Worm (Caenorhabditis elegans): ENCODE results near the gene fzo-1.

The fzo-1 gene

DNA sequence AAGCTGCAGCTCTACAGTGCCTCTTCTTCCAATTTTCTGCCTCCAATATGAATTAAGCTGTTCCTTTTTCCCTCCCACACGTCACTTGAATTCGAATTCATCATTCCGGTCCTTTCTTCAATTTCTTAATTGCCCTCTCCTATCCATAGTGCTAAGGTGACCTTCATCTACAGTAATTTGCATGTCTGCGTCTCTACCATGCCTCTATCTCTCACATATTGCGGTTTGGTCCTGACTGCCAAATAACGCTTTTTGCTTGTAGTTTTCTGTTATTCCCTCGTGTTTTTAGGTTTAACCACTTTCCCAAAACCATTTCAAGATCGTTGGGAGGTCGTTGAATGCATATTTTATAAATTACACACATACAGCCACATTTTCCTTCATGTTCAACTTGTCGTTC, 44.7 kb upstream of the fzo-1 start:
- TF ChIP-seq nhr-85 (tag) (peak; percentile 86), snu-23 (GFP tag; optimal IDR thresholded peaks at IDR 0.05) (peak; percentile 32), C04F5.9 (tag; optimal IDR thresholded peaks at IDR 0.05) (no peak), efl-1 (optimal IDR thresholded peaks at IDR 0.05) (peak in 1 of 2 experiments; percentile 2), efl-1 (GFP tag; optimal IDR thresholded peaks at IDR 0.05 in 1 of 2) (peak in 1 of 2 experiments; percentile 33), ceh-82 (tag; optimal IDR thresholded peaks at IDR 0.05) (no peak), mep-1 (tag; optimal IDR thresholded peaks at IDR 0.05) (peak; percentile 51), hlh-4 (tag; optimal IDR thresholded peaks at IDR 0.05) (no peak), sptf-1 (tag; optimal IDR thresholded peaks at IDR 0.05) (no peak), lin-39 (tag; optimal IDR thresholded peaks at IDR 0.05) (no peak), xbp-1 (tag; optimal IDR thresholded peaks at IDR 0.05) (no peak), sox-4 (tag; optimal IDR thresholded peaks at IDR 0.05) (no peak), nhr-71 (tag; optimal IDR thresholded peaks at IDR 0.05) (peak; percentile 8), mdl-1 (tag; optimal IDR thresholded peaks at IDR 0.05) (no peak), nhr-28 (tag; optimal IDR thresholded peaks at IDR 0.05) (no peak), elt-2 (tag; optimal IDR thresholded peaks at IDR 0.05) (no peak), rnt-1 (tag; optimal IDR thresholded peaks at IDR 0.05) (peak; percentile 21), vab-15 (tag; optimal IDR thresholded peaks at IDR 0.05) (peak; percentile 19), ztf-4 (tag; optimal IDR thresholded peaks at IDR 0.05) (no peak), fkh-4 (tag; optimal IDR thresholded peaks at IDR 0.05; ENCODE audit: borderline replicate concordance) (no peak), nhr-19 (GFP tag; conservative IDR thresholded peaks at IDR 0.05) (0 out of 2 replicates have a peak, but pooled peaks have one; percentile 5), egl-27 (tag; optimal IDR thresholded peaks at IDR 0.05) (no peak), tbx-2 (tag; optimal IDR thresholded peaks at IDR 0.05) (no peak), tlp-1 (tag; optimal IDR thresholded peaks at IDR 0.05) (no peak), pax-3 (tag; optimal IDR thresholded peaks at IDR 0.05) (no peak), efl-3 (GFP tag; optimal IDR thresholded peaks at IDR 0.05) (no peak), Y116A8C.19 (tag; optimal IDR thresholded peaks at IDR 0.05; ENCODE audit: borderline replicate concordance) (no peak), ceh-90 (tag; optimal IDR thresholded peaks at IDR 0.05) (no peak), unc-62 (GFP tag; optimal IDR thresholded peaks at IDR 0.05) (no peak), blmp-1 (tag; optimal IDR thresholded peaks at IDR 0.05) (peak; percentile 63), F16B12.6 (tag; optimal IDR thresholded peaks at IDR 0.05) (no peak), ceh-88 (GFP tag; IDR thresholded peaks at IDR 0.05) (no peak), nhr-84 (tag; optimal IDR thresholded peaks at IDR 0.05) (no peak), pqm-1 (tag; optimal IDR thresholded peaks at IDR 0.05) (no peak), mef-2 (tag; optimal IDR thresholded peaks at IDR 0.05) (no peak), ces-1 (GFP tag; optimal IDR thresholded peaks at IDR 0.05) (no peak), lir-3 (tag; optimal IDR thresholded peaks at IDR 0.05; ENCODE audit: poor library complexity) (no peak), dpl-1 (GFP tag; optimal IDR thresholded peaks at IDR 0.05) (no peak), jun-1 (tag; optimal IDR thresholded peaks at IDR 0.05) (no peak), zag-1 (tag; optimal IDR thresholded peaks at IDR 0.05) (no peak), lin-14 (GFP tag; optimal IDR thresholded peaks at IDR 0.05) (peak; percentile 63), mab-9 (GFP tag; IDR thresholded peaks at IDR 0.05) (no peak), unc-30 (tag; optimal IDR thresholded peaks at IDR 0.05) (no peak), fos-1 (tag; optimal IDR thresholded peaks at IDR 0.05) (no peak), lin-35 (GFP tag; optimal IDR thresholded peaks at IDR 0.05) (peak in 1 of 2 experiments; percentile 19), zip-4 (GFP tag; optimal IDR thresholded peaks at IDR 0.05) (no peak), C34B4.2 (tag; optimal IDR thresholded peaks at IDR 0.05) (no peak), elt-3 (tag; optimal IDR thresholded peaks at IDR 0.05) (peak in 1 of 6 experiments; percentile 31), ceh-8 (GFP tag; optimal IDR thresholded peaks at IDR 0.05) (no peak), nhr-11 (tag; optimal IDR thresholded peaks at IDR 0.05) (no peak), lsy-2 (tag; optimal IDR thresholded peaks at IDR 0.05) (peak; percentile 4 to 31), C16A3.4 (tag; optimal IDR thresholded peaks at IDR 0.05) (no peak), unc-130 (tag; optimal IDR thresholded peaks at IDR 0.05) (no peak), unc-86 (tag; optimal IDR thresholded peaks at IDR 0.05) (no peak)
